Fruit fly (Drosophila melanogaster): ENCODE results near the gene mRpS2.

dm6 chr2L:4811491-4812058, 38.6 kb downstream of the mRpS2 start:
- TF ChIP-seq psq (optimal IDR thresholded peaks at IDR 0.05) (no peak), Sin3A (optimal IDR thresholded peaks at IDR 0.05) (no peak), ttk (optimal IDR thresholded peaks at IDR 0.05) (no peak), insv (optimal IDR thresholded peaks at IDR 0.05) (no peak), h (optimal IDR thresholded peaks at IDR 0.05) (no peak), Myc (optimal IDR thresholded peaks at IDR 0.05) (no peak)

Measured in Kc167 (cell line).